Worm (Caenorhabditis elegans): Measurements from ENCODE around the gene zchc-1A.

ce11 chrX:5188977-5189376, 14.8 kb downstream of the zchc-1A start, which contains the start of gene zig-6:
- TF ChIP-seq flt-1 (GFP tag; IDR thresholded peaks at IDR 0.05), result no peak
- TF ChIP-seq ztf-23 (GFP tag; IDR thresholded peaks at IDR 0.05), result no peak
- TF ChIP-seq T22C8.4 (GFP tag; IDR thresholded peaks at IDR 0.05), result no peak
- TF ChIP-seq med-1 (GFP tag; optimal IDR thresholded peaks at IDR 0.05; ENCODE audit: insufficient read depth), result no peak
- TF ChIP-seq tab-1 (GFP tag; IDR thresholded peaks at IDR 0.05), result no peak
- no peak for TF ChIP-seq klf-2 (GFP tag; conservative IDR thresholded peaks at IDR 0.05)
